Worm (Caenorhabditis elegans): ENCODE measurements around the gene idpp-16.

idpp-16 gene

DNA sequence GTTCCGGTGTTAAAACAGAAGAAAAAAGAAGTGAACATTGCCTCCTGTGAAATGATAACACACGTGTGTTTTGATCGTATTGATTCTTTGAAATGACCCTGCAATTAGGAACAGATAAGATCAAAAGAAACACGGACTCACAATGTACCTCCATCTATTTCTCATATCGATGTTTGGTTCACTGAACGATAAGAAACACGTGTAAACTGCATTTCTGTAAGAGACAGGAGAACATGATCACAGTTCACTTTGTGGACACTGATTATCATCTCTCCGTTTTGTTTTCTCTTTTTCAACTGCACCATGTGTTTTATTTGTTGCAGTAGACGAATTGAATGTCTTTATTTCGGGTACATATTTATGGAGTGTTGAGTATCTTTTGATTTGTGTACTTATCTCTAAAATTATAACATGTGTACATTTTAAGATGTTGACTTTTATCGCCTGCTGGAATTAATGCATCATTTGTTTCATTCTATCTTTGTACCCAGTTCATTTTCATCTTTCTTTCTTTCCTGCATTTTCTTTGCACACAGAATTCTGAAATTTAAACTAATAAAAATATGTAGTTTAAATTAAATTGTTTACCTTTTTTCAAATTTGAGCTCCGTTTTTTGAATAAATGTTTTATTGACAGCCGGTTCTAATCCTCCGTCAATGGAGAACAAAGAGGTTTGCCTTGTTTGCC, 33.4 kb downstream of the idpp-16 start, which contains the start of the genes H12C20.7 and nhr-68 (continued):
- TF ChIP-seq pbrm-1 (GFP tag; IDR thresholded peaks at IDR 0.05) = peak; percentile 72; the same call in 1 of the 2 replicates
- no peak for TF ChIP-seq lsy-27 (tag; optimal IDR thresholded peaks at IDR 0.05; ENCODE audit: borderline replicate concordance, insufficient read depth)
- no peak for TF ChIP-seq lir-1 (GFP tag; conservative IDR thresholded peaks at IDR 0.05)
- peak; percentile 43 for TF ChIP-seq pha-4 (tag; optimal IDR thresholded peaks at IDR 0.05)
- TF ChIP-seq F10E7.11 (tag; optimal IDR thresholded peaks at IDR 0.05) = no peak
- TF ChIP-seq F57A8.1 (GFP tag; optimal IDR thresholded peaks at IDR 0.05) = no peak
- peak; percentile 70 for TF ChIP-seq attf-5 (GFP tag; optimal IDR thresholded peaks at IDR 0.05)
- no peak for TF ChIP-seq snpc-3.4 (tag; optimal IDR thresholded peaks at IDR 0.05)
- 0 out of 2 replicates have a peak, but pooled peaks have one; percentile 27 for TF ChIP-seq Y79H2A.3 (GFP tag; conservative IDR thresholded peaks at IDR 0.05)
- no peak for TF ChIP-seq hmg-1.2 (GFP tag; IDR thresholded peaks at IDR 0.05)
- TF ChIP-seq T07F8.4 (tag; optimal IDR thresholded peaks at IDR 0.05) = no peak
- peak; percentile 37 for TF ChIP-seq ztf-18 (tag; optimal IDR thresholded peaks at IDR 0.05)
- peak; percentile 76 for TF ChIP-seq K11D2.4 (GFP tag; IDR thresholded peaks at IDR 0.05)
- no peak for TF ChIP-seq attf-6 (GFP tag; IDR thresholded peaks at IDR 0.05)
- no peak for TF ChIP-seq snpc-1.3 (tag; optimal IDR thresholded peaks at IDR 0.05; ENCODE audit: insufficient read depth)
- TF ChIP-seq somi-1 (GFP tag; optimal IDR thresholded peaks at IDR 0.05) = peak; percentile 97
- TF ChIP-seq ZK185.1 (tag; optimal IDR thresholded peaks at IDR 0.05; ENCODE audit: poor library complexity, severe bottlenecking) = peak; percentile 84
- TF ChIP-seq akir-1 (GFP tag; optimal IDR thresholded peaks at IDR 0.05) = peak; percentile 42
- TF ChIP-seq C06A6.2 (GFP tag; conservative IDR thresholded peaks at IDR 0.05) = peak; percentile 90
- TF ChIP-seq ztf-25 (GFP tag; IDR thresholded peaks at IDR 0.05) = no peak
- TF ChIP-seq die-1 (tag; optimal IDR thresholded peaks at IDR 0.05) = peak; percentile 68
- TF ChIP-seq gei-17 (GFP tag; optimal IDR thresholded peaks at IDR 0.05) = peak; percentile 80
- TF ChIP-seq F55B11.4 (tag; optimal IDR thresholded peaks at IDR 0.05; ENCODE audit: borderline replicate concordance, insufficient read depth) = no peak
- peak; percentile 91 for TF ChIP-seq tlf-1 (GFP tag; optimal IDR thresholded peaks at IDR 0.05)
- no peak for TF ChIP-seq egrh-3 (GFP tag; IDR thresholded peaks at IDR 0.05)
- peak; percentile 3 for TF ChIP-seq unc-62 (GFP tag; optimal IDR thresholded peaks at IDR 0.05)
- TF ChIP-seq nhr-80 (tag; optimal IDR thresholded peaks at IDR 0.05) = peak; percentile 98
- no peak for TF ChIP-seq xnd-1 (tag; optimal IDR thresholded peaks at IDR 0.05)
- no peak for TF ChIP-seq mel-28 (tag; optimal IDR thresholded peaks at IDR 0.05; ENCODE audit: borderline replicate concordance)
- 0 out of 2 replicates have a peak, but pooled peaks have one; percentile 38 for TF ChIP-seq lag-1 (GFP tag; IDR thresholded peaks at IDR 0.05)
- TF ChIP-seq aptf-3 (GFP tag; IDR thresholded peaks at IDR 0.05) = no peak
- TF ChIP-seq F39B2.1 (GFP tag; IDR thresholded peaks at IDR 0.05) = no peak
- TF ChIP-seq nfya-1 (tag; optimal IDR thresholded peaks at IDR 0.05; ENCODE audit: borderline replicate concordance, insufficient read depth) = no peak
- TF ChIP-seq ekl-4 (GFP tag; IDR thresholded peaks at IDR 0.05) = 0 out of 2 replicates have a peak, but pooled peaks have one; percentile 37
- TF ChIP-seq zfh-2 (GFP tag; conservative IDR thresholded peaks at IDR 0.05) = no peak
- TF ChIP-seq Y53F4B.3 (GFP tag; IDR thresholded peaks at IDR 0.05) = no peak
- no peak for TF ChIP-seq nhr-179 (tag; optimal IDR thresholded peaks at IDR 0.05)
- peak; percentile 95 for TF ChIP-seq chd-7 (tag; optimal IDR thresholded peaks at IDR 0.05)
- TF ChIP-seq F33H1.4 (GFP tag; IDR thresholded peaks at IDR 0.05) = no peak
- TF ChIP-seq nhr-120 (GFP tag; IDR thresholded peaks at IDR 0.05) = no peak
- peak; percentile 27 for TF ChIP-seq K12H6.12 (tag; optimal IDR thresholded peaks at IDR 0.05)
- TF ChIP-seq ztf-22 (GFP tag; optimal IDR thresholded peaks at IDR 0.05) = peak; percentile 97
- TF ChIP-seq bed-2 (GFP tag; IDR thresholded peaks at IDR 0.05) = no peak
- TF ChIP-seq mcd-1 (GFP tag; IDR thresholded peaks at IDR 0.05) = 0 out of 2 replicates have a peak, but pooled peaks have one; percentile 21
- TF ChIP-seq atf-7 (tag; optimal IDR thresholded peaks at IDR 0.05) = peak; percentile 95
- no peak for TF ChIP-seq attf-3 (GFP tag; conservative IDR thresholded peaks at IDR 0.05)
- TF ChIP-seq F52B5.7 (tag; optimal IDR thresholded peaks at IDR 0.05) = peak; percentile 63
